Fruit fly (Drosophila melanogaster) whole organism, prepupa: ENCODE data around the gene Art1.

Experiments used
- Blimp-1 ChIP-seq: fragments of 200-800 bp; sonication (Bioruptor generic); optimal IDR thresholded peaks from 3 replicates; lab custom pipeline; 2017; ENCODE audit warnings: missing biosample characterization, missing genetic modification characterization, mild to moderate bottlenecking, moderate library complexity, missing genetic modification reagents
- CG10631 ChIP-seq: fragments of 200-800 bp; sonication (Bioruptor generic); optimal IDR thresholded peaks from 2 replicates; lab custom pipeline; 2016; ENCODE audit warnings: missing biosample characterization, missing genetic modification characterization
- CG10669 ChIP-seq: fragments of 200-800 bp; sonication (Bioruptor generic); optimal IDR thresholded peaks from 3 replicates; lab custom pipeline; 2018; ENCODE audit warnings: missing biosample characterization, mild to moderate bottlenecking, missing genetic modification characterization, moderate library complexity
- CG11294 ChIP-seq: fragments of 200-800 bp; sonication (Bioruptor generic); IDR thresholded peaks from 2 replicates; pipeline ENCODE4 v1.3.6; 2022; ENCODE audit warnings: missing biosample characterization, missing genetic modification characterization
- CG11902 ChIP-seq: fragments of 200-800 bp; sonication (Bioruptor generic); optimal IDR thresholded peaks from 3 replicates; lab custom pipeline; 2016; ENCODE audit warnings: missing biosample characterization, missing genetic modification characterization
- CG15336 ChIP-seq: fragments of 200-800 bp; sonication (Bioruptor generic); IDR thresholded peaks from 2 replicates; pipeline ENCODE4 v1.3.6; 2022; ENCODE audit warnings: missing biosample characterization, missing genetic modification characterization
- CG1621 ChIP-seq: fragments of 200-800 bp; sonication (Bioruptor generic); optimal IDR thresholded peaks from 3 replicates; lab custom pipeline; 2018; ENCODE audit warnings: missing biosample characterization, mild to moderate bottlenecking, missing genetic modification characterization
- CG16779 ChIP-seq: fragments of 200-800 bp; sonication (Bioruptor generic); optimal IDR thresholded peaks from 3 replicates; lab custom pipeline; 2017; ENCODE audit warnings: missing biosample characterization, mild to moderate bottlenecking, missing genetic modification characterization
- CG3032 ChIP-seq: fragments of 200-800 bp; optimal IDR thresholded peaks from 2 replicates; lab custom pipeline; 2019; ENCODE audit warnings: missing biosample characterization, mild to moderate bottlenecking, missing genetic modification characterization, moderate library complexity
- CG31627 ChIP-seq: fragments of 200-800 bp; sonication (Bioruptor generic); optimal IDR thresholded peaks from 3 replicates; lab custom pipeline; 2016; ENCODE audit warnings: missing biosample characterization, missing genetic modification characterization
- CG32006 ChIP-seq: fragments of 200-800 bp; sonication (Bioruptor generic); optimal IDR thresholded peaks from 3 replicates; lab custom pipeline; 2017; ENCODE audit warnings: missing biosample characterization, mild to moderate bottlenecking, missing genetic modification characterization
- CG34406 ChIP-seq: fragments of 200-800 bp; sonication (Bioruptor generic); optimal IDR thresholded peaks from 3 replicates; lab custom pipeline; 2016; ENCODE audit warnings: missing biosample characterization, missing genetic modification characterization
- CG3919 ChIP-seq: fragments of 200-800 bp; sonication (Bioruptor generic); optimal IDR thresholded peaks from 3 replicates; lab custom pipeline; 2016; ENCODE audit warnings: missing biosample characterization, missing genetic modification characterization
- CG6163 ChIP-seq: fragments of 200-800 bp; sonication (Bioruptor generic); IDR thresholded peaks from 3 replicates; pipeline ENCODE4 v1.3.6; 2022; ENCODE audit warnings: missing biosample characterization, missing genetic modification characterization
- CG6276 ChIP-seq: fragments of 200-800 bp; sonication (Bioruptor generic); optimal IDR thresholded peaks from 2 replicates; lab custom pipeline; 2017; ENCODE audit warnings: missing biosample characterization, mild to moderate bottlenecking, missing genetic modification characterization
- CG6792 ChIP-seq: fragments of 200-800 bp; sonication (Bioruptor generic); optimal IDR thresholded peaks from 3 replicates; lab custom pipeline; 2016; ENCODE audit warnings: missing biosample characterization, missing genetic modification characterization
- CG6808 ChIP-seq: fragments of 200-800 bp; sonication (Bioruptor generic); optimal IDR thresholded peaks from 3 replicates; lab custom pipeline; 2017; ENCODE audit warnings: missing biosample characterization, missing genetic modification characterization, mild to moderate bottlenecking, moderate library complexity, missing genetic modification reagents
- CG6854 ChIP-seq: fragments of 200-800 bp; sonication (Bioruptor generic); optimal IDR thresholded peaks from 2 replicates; lab custom pipeline; 2017; ENCODE audit warnings: missing biosample characterization, mild to moderate bottlenecking, missing genetic modification characterization
- CG8119 ChIP-seq: fragments of 200-800 bp; sonication (Bioruptor generic); IDR thresholded peaks from 3 replicates; pipeline ENCODE4 v1.3.6; 2022; ENCODE audit warnings: missing biosample characterization, missing genetic modification characterization
- CG9139 ChIP-seq: fragments of 200-800 bp; sonication (Bioruptor generic); optimal IDR thresholded peaks from 3 replicates; lab custom pipeline; 2017; ENCODE audit warnings: missing biosample characterization, mild to moderate bottlenecking, missing genetic modification characterization
- Eip78C ChIP-seq: fragments of 200-800 bp; sonication (Bioruptor generic); peaks from one replicate; lab custom pipeline; 2016; ENCODE audit warnings: missing biosample characterization, missing genetic modification characterization
- Ets21C ChIP-seq: fragments of 200-800 bp; sonication (Bioruptor generic); optimal IDR thresholded peaks from 3 replicates; lab custom pipeline; 2016; ENCODE audit warnings: missing biosample characterization, missing genetic modification characterization
- Ets96B ChIP-seq: fragments of 200-800 bp; optimal IDR thresholded peaks from 2 replicates; lab custom pipeline; 2019; ENCODE audit warnings: missing biosample characterization, mild to moderate bottlenecking, missing genetic modification characterization, moderate library complexity
- Gug ChIP-seq: fragments of 200-800 bp; sonication (Bioruptor generic); IDR thresholded peaks from 2 replicates; pipeline ENCODE4 v1.3.6; 2022; ENCODE audit warnings: missing biosample characterization, missing genetic modification characterization
- Hr39 ChIP-seq: fragments of 200-800 bp; sonication (Bioruptor generic); optimal IDR thresholded peaks from 2 replicates; lab custom pipeline; 2016; ENCODE audit warnings: missing biosample characterization, missing genetic modification characterization
- Hr4 ChIP-seq: fragments of 200-800 bp; sonication (Bioruptor generic); optimal IDR thresholded peaks from 3 replicates; lab custom pipeline; 2016; ENCODE audit warnings: missing biosample characterization, missing genetic modification characterization
- Met ChIP-seq: fragments of 200-800 bp; sonication (Bioruptor generic); optimal IDR thresholded peaks from 3 replicates; lab custom pipeline; 2016; ENCODE audit warnings: missing biosample characterization, missing genetic modification characterization
- OdsH ChIP-seq: fragments of 200-800 bp; sonication (Bioruptor generic); optimal IDR thresholded peaks from 3 replicates; lab custom pipeline; 2016; ENCODE audit warnings: missing biosample characterization, missing genetic modification characterization
- Sox14 ChIP-seq: fragments of 200-800 bp; sonication (Bioruptor generic); optimal IDR thresholded peaks from 3 replicates; lab custom pipeline; 2016; ENCODE audit warnings: missing biosample characterization, missing genetic modification characterization
- Sox15 ChIP-seq: fragments of 200-800 bp; sonication (Bioruptor generic); optimal IDR thresholded peaks from 3 replicates; lab custom pipeline; 2016; ENCODE audit warnings: missing biosample characterization, missing genetic modification characterization
- achi ChIP-seq: fragments of 200-800 bp; sonication (Bioruptor generic); optimal IDR thresholded peaks from 3 replicates; lab custom pipeline; 2016; ENCODE audit warnings: missing biosample characterization, missing genetic modification characterization
- acj6 ChIP-seq: fragments of 200-800 bp; sonication (Bioruptor generic); optimal IDR thresholded peaks from 3 replicates; lab custom pipeline; 2016; ENCODE audit warnings: missing biosample characterization, missing genetic modification characterization
- dac ChIP-seq: fragments of 200-800 bp; sonication (Bioruptor generic); optimal IDR thresholded peaks from 2 replicates; lab custom pipeline; 2017; ENCODE audit warnings: missing biosample characterization, mild to moderate bottlenecking, missing genetic modification characterization
- dsx ChIP-seq: fragments of 200-800 bp; optimal IDR thresholded peaks from 3 replicates; lab custom pipeline; 2019; ENCODE audit warnings: missing biosample characterization, mild to moderate bottlenecking, missing genetic modification characterization, moderate library complexity; ENCODE audit not compliant: poor library complexity, severe bottlenecking
- esn ChIP-seq: fragments of 200-800 bp; sonication (Bioruptor generic); optimal IDR thresholded peaks from 2 replicates; lab custom pipeline; 2016; ENCODE audit warnings: missing biosample characterization, mild to moderate bottlenecking, missing genetic modification characterization, moderate library complexity
- fd59A ChIP-seq: fragments of 200-800 bp; sonication (Bioruptor generic); optimal IDR thresholded peaks from 2 replicates; lab custom pipeline; 2017; ENCODE audit warnings: missing biosample characterization, mild to moderate bottlenecking, missing genetic modification characterization, missing genetic modification reagents
- fd85E ChIP-seq: fragments of 200-800 bp; sonication (Bioruptor generic); optimal IDR thresholded peaks from 3 replicates; lab custom pipeline; 2016; ENCODE audit warnings: missing biosample characterization, missing genetic modification characterization
- fkh ChIP-seq: fragments of 200-800 bp; sonication (Bioruptor generic); optimal IDR thresholded peaks from 3 replicates; lab custom pipeline; 2017; ENCODE audit warnings: missing biosample characterization, mild to moderate bottlenecking, missing genetic modification characterization, moderate library complexity
- lz ChIP-seq: fragments of 200-800 bp; sonication (Bioruptor generic); optimal IDR thresholded peaks from 3 replicates; lab custom pipeline; 2016; ENCODE audit warnings: missing biosample characterization, missing genetic modification characterization
- net ChIP-seq: fragments of 200-800 bp; sonication (Bioruptor generic); optimal IDR thresholded peaks from 3 replicates; lab custom pipeline; 2016; ENCODE audit warnings: missing biosample characterization, missing genetic modification characterization
- pdm3 ChIP-seq: fragments of 200-800 bp; sonication (Bioruptor generic); optimal IDR thresholded peaks from 3 replicates; lab custom pipeline; 2016; ENCODE audit warnings: missing biosample characterization, missing genetic modification characterization
- salr ChIP-seq, 2 experiments: fragments of 200-800 bp; sonication (Bioruptor generic); optimal IDR thresholded peaks; 3 replicates each; lab custom pipeline; 2016 to 2018; ENCODE audit warnings: missing biosample characterization in 2 of 2, missing genetic modification characterization in 2 of 2, mild to moderate bottlenecking in 1 of 2
- spab ChIP-seq: fragments of 200-800 bp; sonication (Bioruptor generic); optimal IDR thresholded peaks from 2 replicates; lab custom pipeline; 2017; ENCODE audit warnings: missing biosample characterization, mild to moderate bottlenecking, missing genetic modification characterization, missing genetic modification reagents
- ss ChIP-seq, 2 experiments: fragments of 200-800 bp; sonication (Bioruptor generic); optimal IDR thresholded peaks; 2 replicates in 1 of 2; 3 replicates in 1 of 2; lab custom pipeline; 2017 to 2018; ENCODE audit warnings: mild to moderate bottlenecking in 2 of 2, missing biosample characterization in 2 of 2, missing genetic modification characterization in 2 of 2, moderate library complexity in 1 of 2
- svp ChIP-seq: fragments of 200-800 bp; sonication (Bioruptor generic); peaks from one replicate; lab custom pipeline; 2016; ENCODE audit warnings: missing biosample characterization, missing genetic modification characterization
- vri ChIP-seq: fragments of 200-800 bp; sonication (Bioruptor generic); optimal IDR thresholded peaks from 3 replicates; lab custom pipeline; 2016; ENCODE audit warnings: missing biosample characterization, mild to moderate bottlenecking, missing genetic modification characterization

Gene Art1

DNA sequence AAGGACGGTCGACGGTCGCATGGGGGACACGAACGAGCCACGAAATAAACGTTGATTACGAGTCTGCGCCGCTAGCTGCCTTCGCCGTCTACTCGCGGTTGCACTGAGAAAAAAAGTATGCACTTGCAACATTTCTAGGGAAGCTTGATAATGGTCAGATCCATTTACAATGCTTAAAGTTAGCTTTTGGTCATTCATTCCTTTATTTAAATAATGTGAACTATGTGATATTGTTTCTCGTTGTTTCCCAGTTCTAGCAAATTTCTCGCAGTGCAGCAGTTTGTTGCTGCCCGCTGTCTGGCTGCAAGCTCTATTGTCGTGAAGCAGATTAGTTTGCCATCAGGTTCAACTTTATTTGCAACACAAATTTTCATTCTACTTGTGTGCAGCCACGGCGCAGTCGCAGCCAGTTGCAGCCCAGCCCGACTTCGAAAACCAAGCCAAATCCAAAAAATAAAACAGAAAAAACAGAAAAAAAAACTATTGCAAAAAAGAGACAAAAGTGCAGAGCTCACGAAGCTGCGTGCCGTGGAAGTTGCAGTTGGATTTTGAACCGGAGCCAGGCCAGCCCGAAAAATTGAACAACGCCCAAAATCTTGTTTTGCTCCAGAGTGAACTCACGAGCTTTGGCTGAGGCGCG lies 44.6 kb upstream of the Art1 start (continued):
- peak; percentile 90 for TF ChIP-seq spab (GFP tag; lab: Kevin White, UChicago)
- peak; percentile 91 for TF ChIP-seq CG6276 (GFP tag; lab: Kevin White, UChicago)
- TF ChIP-seq vri (GFP tag; lab: Kevin White, UChicago): no peak
- peak; percentile 88 for TF ChIP-seq Gug (GFP tag; lab: Robert Waterston, UW)
- TF ChIP-seq ss (GFP tag; optimal IDR thresholded peaks at IDR 0.05; lab: Kevin White, UChicago): peak; percentile 83 to 91
- peak; percentile 43 for TF ChIP-seq CG6792 (GFP tag; lab: Kevin White, UChicago)
- TF ChIP-seq CG16779 (tag; lab: Kevin White, UChicago): peak; percentile 79
- no peak for TF ChIP-seq fkh
- TF ChIP-seq CG6808: peak; percentile 93
- TF ChIP-seq CG10631 (GFP tag; lab: Kevin White, UChicago): peak; percentile 76
- TF ChIP-seq fd85E (GFP tag; lab: Kevin White, UChicago): peak; percentile 4
- TF ChIP-seq esn (GFP tag; lab: Kevin White, UChicago): no peak
- TF ChIP-seq acj6 (GFP tag; lab: Kevin White, UChicago): peak; percentile 60
- TF ChIP-seq CG3919: peak; percentile 93
- TF ChIP-seq salr (GFP tag; optimal IDR thresholded peaks at IDR 0.05; lab: Kevin White, UChicago): peak; percentile 37 to 86
- no peak for TF ChIP-seq CG6854 (GFP tag; lab: Kevin White, UChicago)
- TF ChIP-seq Met (GFP tag; lab: Kevin White, UChicago): peak; percentile 9
- TF ChIP-seq CG1621 (tag; lab: Kevin White, UChicago): peak; percentile 18
- peak; percentile 62 for TF ChIP-seq Sox14 (GFP tag; lab: Kevin White, UChicago)
- TF ChIP-seq Eip78C: peak; percentile 94
- TF ChIP-seq dac: peak; percentile 68
- TF ChIP-seq CG31627 (GFP tag; lab: Kevin White, UChicago): no peak
- TF ChIP-seq pdm3: peak; percentile 67
- peak; percentile 88 for TF ChIP-seq CG32006 (GFP tag; lab: Kevin White, UChicago)

DNA sequence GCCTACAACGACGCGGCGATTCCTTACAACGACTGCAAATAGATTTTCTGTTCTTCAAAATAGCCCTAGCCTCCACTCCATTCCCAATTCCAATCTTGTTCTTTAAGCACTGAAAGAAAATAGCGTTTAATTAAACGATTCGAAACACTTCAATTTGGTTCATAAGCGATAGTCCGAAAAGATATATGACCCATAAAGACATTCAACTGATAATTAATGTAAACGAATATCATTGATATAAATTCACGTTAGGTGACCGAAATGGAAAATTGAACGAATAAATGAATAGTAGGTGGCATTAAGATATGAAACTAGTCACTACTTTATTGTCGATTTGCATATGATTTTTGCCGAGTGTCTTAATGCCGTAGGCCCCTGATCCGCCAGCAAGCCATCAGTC lies 41.7 kb upstream of the Art1 start:
- TF ChIP-seq salr (GFP tag; optimal IDR thresholded peaks at IDR 0.05; lab: Kevin White, UChicago) (peak; percentile 24 to 43), spab (GFP tag; lab: Kevin White, UChicago) (peak; percentile 57), CG11294 (GFP tag; lab: Robert Waterston, UW) (no peak), Ets21C (no peak), fkh (no peak), esn (GFP tag; lab: Kevin White, UChicago) (no peak), net (no peak), Ets96B (tag; lab: Kevin White, UChicago) (peak; percentile 74), Eip78C (peak; percentile 88), ss (GFP tag; optimal IDR thresholded peaks at IDR 0.05; lab: Kevin White, UChicago) (peak; percentile 55 to 61), dsx (GFP tag; lab: Kevin White, UChicago) (peak; percentile 45), svp (GFP tag; lab: Kevin White, UChicago) (no peak), CG6163 (GFP tag; lab: Robert Waterston, UW) (0 out of 3 replicates have a peak, but pooled peaks have one; percentile 35), CG32006 (GFP tag; lab: Kevin White, UChicago) (peak; percentile 47), Hr4 (GFP tag; lab: Kevin White, UChicago) (no peak), CG9139 (GFP tag; lab: Kevin White, UChicago) (peak; percentile 8), Blimp-1 (no peak), CG6808 (peak; percentile 81), CG34406 (GFP tag; lab: Kevin White, UChicago) (no peak), CG6792 (GFP tag; lab: Kevin White, UChicago) (no peak), CG10631 (GFP tag; lab: Kevin White, UChicago) (peak; percentile 58), CG3032 (tag; lab: Kevin White, UChicago) (peak; percentile 80), Sox14 (GFP tag; lab: Kevin White, UChicago) (peak; percentile 48), CG8119 (GFP tag; lab: Robert Waterston, UW) (0 out of 3 replicates have a peak, but pooled peaks have one; percentile 15), fd59A (GFP tag; lab: Kevin White, UChicago) (peak; percentile 66), CG10669 (peak; percentile 69), lz (GFP tag; lab: Kevin White, UChicago) (no peak), CG16779 (tag; lab: Kevin White, UChicago) (no peak), OdsH (peak; percentile 24), pdm3 (peak; percentile 34), Met (GFP tag; lab: Kevin White, UChicago) (no peak), Sox15 (GFP tag; lab: Kevin White, UChicago) (no peak), achi (GFP tag; lab: Kevin White, UChicago) (peak; percentile 31), CG11902 (GFP tag; lab: Kevin White, UChicago) (no peak), Hr39 (GFP tag; lab: Kevin White, UChicago) (no peak), CG15336 (GFP tag; lab: Robert Waterston, UW) (no peak), CG31627 (GFP tag; lab: Kevin White, UChicago) (no peak)
